Fruit fly (Drosophila melanogaster) whole organism: Measurements from ENCODE around the gene tex.

ENCODE experiments used
- CG8478 ChIP-seq: fragments of >200 bp; optimal IDR thresholded peaks from 2 replicates; lab custom pipeline; 2018; ENCODE audit warnings: inconsistent platforms
- Dll ChIP-seq: fragments of >200 bp; optimal IDR thresholded peaks from 2 replicates; lab custom pipeline; 2017
- EcR ChIP-seq, 2 experiments: fragments of >200 bp; optimal IDR thresholded peaks; 2 replicates each; lab custom pipeline; 2017; ENCODE audit warnings: missing biosample characterization in 2 of 2, missing genetic modification characterization in 2 of 2, missing genetic modification reagents in 2 of 2
- pan ChIP-seq: fragments of >200 bp; optimal IDR thresholded peaks from 2 replicates; lab custom pipeline; 2017
- psq ChIP-seq: fragments of >200 bp; optimal IDR thresholded peaks from 2 replicates; lab custom pipeline; 2017
- usp ChIP-seq: fragments of >200 bp; optimal IDR thresholded peaks from 2 replicates; lab custom pipeline; 2017; ENCODE audit warnings: missing biosample characterization, missing genetic modification characterization, mixed read lengths

dm6 chr3R:8284234-8284633, 24.2 kb downstream of the tex start:
- TF ChIP-seq EcR (GFP tag; optimal IDR thresholded peaks at IDR 0.05; lab: Kevin White, UChicago) (no peak), psq (no peak), usp (no peak), pan (no peak), Dll (lab: Kevin White, UChicago) (no peak), CG8478 (lab: Kevin White, UChicago) (no peak)
